Fruit fly (Drosophila melanogaster) whole organism, embryonic: Measurements from ENCODE around the gene Gdh.

Source experiments
- ATbp ChIP-seq: fragments of 200-800 bp; sonication (Bioruptor generic); optimal IDR thresholded peaks from 2 replicates; lab custom pipeline; 2017; ENCODE audit warnings: missing biosample characterization, mild to moderate bottlenecking, missing genetic modification characterization, missing genetic modification reagents
- Abd-B ChIP-seq: fragments of 200-800 bp; sonication (Bioruptor generic); optimal IDR thresholded peaks from 2 replicates; lab custom pipeline; 2018; ENCODE audit warnings: missing biosample characterization, mild to moderate bottlenecking, missing genetic modification characterization, moderate library complexity
- Bgb ChIP-seq: fragments of 200-800 bp; sonication (Bioruptor generic); IDR thresholded peaks from 2 replicates; pipeline ENCODE4 v1.3.6; 2022; ENCODE audit warnings: missing biosample characterization, missing genetic modification characterization; ENCODE audit not compliant: partially characterized antibody
- BtbVII ChIP-seq: fragments of 200-800 bp; sonication (Bioruptor generic); optimal IDR thresholded peaks from 3 replicates; lab custom pipeline; 2017; ENCODE audit warnings: missing biosample characterization, mild to moderate bottlenecking, missing genetic modification characterization
- CG10209 ChIP-seq: fragments of 200-800 bp; sonication (Bioruptor generic); optimal IDR thresholded peaks from 3 replicates; lab custom pipeline; 2017; ENCODE audit warnings: missing biosample characterization, mild to moderate bottlenecking, missing genetic modification characterization, missing genetic modification reagents
- CG11085 ChIP-seq: fragments of 200-800 bp; sonication (Bioruptor generic); IDR thresholded peaks from 2 replicates; pipeline ENCODE4 v1.3.6; 2022; ENCODE audit warnings: missing biosample characterization, missing genetic modification characterization
- CG11247 ChIP-seq: fragments of 200-800 bp; sonication (Bioruptor generic); IDR thresholded peaks from 2 replicates; pipeline ENCODE4 v1.3.6; 2022; ENCODE audit warnings: missing biosample characterization, missing genetic modification characterization
- CG15011 ChIP-seq: fragments of 200-800 bp; sonication (Bioruptor generic); optimal IDR thresholded peaks from 3 replicates; lab custom pipeline; 2018; ENCODE audit warnings: missing biosample characterization, mild to moderate bottlenecking, missing genetic modification characterization
- CG15479 ChIP-seq: fragments of 200-800 bp; sonication (Bioruptor generic); optimal IDR thresholded peaks from 3 replicates; lab custom pipeline; 2019; ENCODE audit warnings: missing biosample characterization, mild to moderate bottlenecking, missing genetic modification characterization, moderate library complexity
- CG1832 ChIP-seq: fragments of 200-800 bp; sonication (Bioruptor generic); optimal IDR thresholded peaks from 2 replicates; lab custom pipeline; 2017; ENCODE audit warnings: missing biosample characterization, mild to moderate bottlenecking, missing genetic modification characterization, inconsistent platforms
- CG18476 ChIP-seq: fragments of 200-800 bp; sonication (Bioruptor generic); optimal IDR thresholded peaks from 2 replicates; lab custom pipeline; 2016; ENCODE audit warnings: missing biosample characterization, mild to moderate bottlenecking, missing genetic modification characterization
- CG18764 ChIP-seq: fragments of 200-800 bp; sonication (Bioruptor generic); optimal IDR thresholded peaks from 3 replicates; lab custom pipeline; 2016; ENCODE audit warnings: missing biosample characterization, missing genetic modification characterization
- CG2120 ChIP-seq: fragments of 200-800 bp; sonication (Bioruptor generic); optimal IDR thresholded peaks from 3 replicates; lab custom pipeline; 2016; ENCODE audit warnings: missing biosample characterization, missing genetic modification characterization
- CG2129 ChIP-seq: fragments of 200-800 bp; sonication (Bioruptor generic); IDR thresholded peaks from 2 replicates; pipeline ENCODE4 v1.3.6; 2022; ENCODE audit warnings: missing biosample characterization, missing genetic modification characterization; ENCODE audit not compliant: partially characterized antibody
- CG31224 ChIP-seq: fragments of 200-800 bp; sonication (Bioruptor generic); IDR thresholded peaks from 2 replicates; pipeline ENCODE4 v1.3.6; 2022; ENCODE audit warnings: missing biosample characterization, missing genetic modification characterization
- CG33557 ChIP-seq: fragments of 200-800 bp; sonication (Bioruptor generic); optimal IDR thresholded peaks from 2 replicates; lab custom pipeline; 2019; ENCODE audit warnings: missing biosample characterization, mild to moderate bottlenecking, missing genetic modification characterization, moderate library complexity
- CG34422 ChIP-seq: fragments of 200-800 bp; sonication (Bioruptor generic); IDR thresholded peaks from 3 replicates; pipeline ENCODE4 v1.3.6; 2022; ENCODE audit warnings: missing biosample characterization, missing genetic modification characterization
- CG5180 ChIP-seq: fragments of 200-800 bp; sonication (Bioruptor generic); optimal IDR thresholded peaks from 3 replicates; lab custom pipeline; 2017; ENCODE audit warnings: missing biosample characterization, missing genetic modification characterization, mild to moderate bottlenecking, moderate library complexity, missing genetic modification reagents
- CG6654 ChIP-seq: fragments of 200-800 bp; sonication (Bioruptor generic); optimal IDR thresholded peaks from 2 replicates; lab custom pipeline; 2017; ENCODE audit warnings: missing biosample characterization, mild to moderate bottlenecking, missing genetic modification characterization
- CG7372 ChIP-seq: fragments of 200-800 bp; sonication (Bioruptor generic); IDR thresholded peaks from 2 replicates; pipeline ENCODE4 v1.3.6; 2022; ENCODE audit warnings: missing biosample characterization, missing genetic modification characterization
- CG7839 ChIP-seq: fragments of 200-800 bp; sonication (Bioruptor generic); optimal IDR thresholded peaks from 3 replicates; lab custom pipeline; 2018; ENCODE audit warnings: missing biosample characterization, mild to moderate bottlenecking, missing genetic modification characterization, moderate library complexity
- CG7928 ChIP-seq: fragments of 200-800 bp; sonication (Bioruptor generic); optimal IDR thresholded peaks from 2 replicates; lab custom pipeline; 2017; ENCODE audit warnings: missing biosample characterization, mild to moderate bottlenecking, missing genetic modification characterization
- Dek ChIP-seq: fragments of 200-800 bp; sonication (Bioruptor generic); optimal IDR thresholded peaks from 3 replicates; lab custom pipeline; 2019; ENCODE audit warnings: missing biosample characterization, mild to moderate bottlenecking, missing genetic modification characterization, moderate library complexity
- E2f1 ChIP-seq: fragments of 200-800 bp; sonication (Bioruptor generic); IDR thresholded peaks from 2 replicates; pipeline ENCODE4 v1.3.6; 2022; ENCODE audit warnings: missing biosample characterization, missing genetic modification characterization
- Ets65A ChIP-seq: fragments of 200-800 bp; sonication (Bioruptor generic); peaks from one replicate; lab custom pipeline; 2016; ENCODE audit warnings: missing biosample characterization, missing genetic modification characterization
- Hey ChIP-seq: fragments of 200-800 bp; sonication (Bioruptor generic); optimal IDR thresholded peaks from 3 replicates; lab custom pipeline; 2018; ENCODE audit warnings: missing biosample characterization, mild to moderate bottlenecking, missing genetic modification characterization
- Hr39 ChIP-seq: fragments of >200 bp; optimal IDR thresholded peaks from 2 replicates; lab custom pipeline; 2017
- Hr51 ChIP-seq, 2 experiments: fragments of 200-800 bp; sonication (Bioruptor generic); optimal IDR thresholded peaks; 2 replicates in 1 of 2; 3 replicates in 1 of 2; lab custom pipeline; 2016 to 2018; ENCODE audit warnings: missing biosample characterization in 2 of 2, missing genetic modification characterization in 2 of 2, mild to moderate bottlenecking in 1 of 2, moderate library complexity in 1 of 2
- Mad ChIP-seq: fragments of 200-800 bp; sonication (Bioruptor generic); optimal IDR thresholded peaks from 2 replicates; lab custom pipeline; 2016; ENCODE audit warnings: missing biosample characterization, missing genetic modification characterization
- Opbp ChIP-seq: fragments of 200-800 bp; sonication (Bioruptor generic); IDR thresholded peaks from 3 replicates; pipeline ENCODE4 v1.3.6; 2022; ENCODE audit warnings: missing biosample characterization, missing genetic modification characterization; ENCODE audit not compliant: partially characterized antibody
- Six4 ChIP-seq: fragments of 200-800 bp; sonication (Bioruptor generic); optimal IDR thresholded peaks from 2 replicates; lab custom pipeline; 2016; ENCODE audit warnings: missing biosample characterization, missing genetic modification characterization
- Spps ChIP-seq: fragments of 200-800 bp; sonication (Bioruptor generic); optimal IDR thresholded peaks from 2 replicates; lab custom pipeline; 2018; ENCODE audit warnings: missing biosample characterization, mild to moderate bottlenecking, missing genetic modification characterization
- Taf1 ChIP-seq: fragments of 200-800 bp; sonication (Bioruptor generic); IDR thresholded peaks from 2 replicates; pipeline ENCODE4 v1.3.6; 2022; ENCODE audit warnings: missing biosample characterization, missing genetic modification characterization
- bigmax ChIP-seq: fragments of 200-800 bp; sonication (Bioruptor generic); optimal IDR thresholded peaks from 2 replicates; lab custom pipeline; 2018; ENCODE audit warnings: missing biosample characterization, mild to moderate bottlenecking, missing genetic modification characterization
- br ChIP-seq: fragments of >200 bp; optimal IDR thresholded peaks from 2 replicates; lab custom pipeline; 2017
- cad ChIP-seq: fragments of >200 bp; optimal IDR thresholded peaks from 2 replicates; lab custom pipeline; 2017; ENCODE audit warnings: missing biosample characterization, missing genetic modification characterization
- chinmo ChIP-seq: fragments of 200-800 bp; sonication (Bioruptor generic); IDR thresholded peaks from 4 replicates; pipeline ENCODE4 v1.3.6; 2022; ENCODE audit warnings: missing biosample characterization, missing genetic modification characterization; ENCODE audit not compliant: partially characterized antibody
- chm ChIP-seq: fragments of 200-800 bp; sonication (Bioruptor generic); IDR thresholded peaks from 2 replicates; pipeline ENCODE4 v1.3.6; 2022; ENCODE audit warnings: missing biosample characterization, missing genetic modification characterization
- esg ChIP-seq: fragments of 200-800 bp; sonication (Bioruptor generic); conservative IDR thresholded peaks from 2 replicates; pipeline ENCODE4 v1.3.6; 2022; ENCODE audit warnings: missing biosample characterization, missing genetic modification characterization
- ftz-f1 ChIP-seq: fragments of 200-800 bp; sonication (Bioruptor generic); optimal IDR thresholded peaks from 2 replicates; lab custom pipeline; 2016; ENCODE audit warnings: missing biosample characterization, missing genetic modification characterization
- gsb ChIP-seq: fragments of 200-800 bp; sonication (Bioruptor generic); IDR thresholded peaks from 2 replicates; pipeline ENCODE4 v1.3.6; 2022; ENCODE audit warnings: missing biosample characterization, missing genetic modification characterization
- gsb-n ChIP-seq: fragments of 200-800 bp; sonication (Bioruptor generic); optimal IDR thresholded peaks from 3 replicates; lab custom pipeline; 2018; ENCODE audit warnings: missing biosample characterization, mild to moderate bottlenecking, missing genetic modification characterization
- gt ChIP-seq: fragments of 200-800 bp; sonication (Bioruptor generic); IDR thresholded peaks from 2 replicates; pipeline ENCODE4 v1.3.6; 2022; ENCODE audit warnings: missing biosample characterization, missing genetic modification characterization
- kah ChIP-seq: fragments of 200-800 bp; sonication (Bioruptor generic); optimal IDR thresholded peaks from 2 replicates; lab custom pipeline; 2018; ENCODE audit warnings: missing biosample characterization, mild to moderate bottlenecking, missing genetic modification characterization
- mam ChIP-seq: fragments of 200-800 bp; sonication (Bioruptor generic); optimal IDR thresholded peaks from 3 replicates; lab custom pipeline; 2016; ENCODE audit warnings: missing biosample characterization, missing genetic modification characterization
- sisA ChIP-seq: fragments of 200-800 bp; sonication (Bioruptor generic); IDR thresholded peaks from 2 replicates; pipeline ENCODE4 v1.3.6; 2022; ENCODE audit warnings: missing biosample characterization, missing genetic modification characterization
- toy ChIP-seq: fragments of 200-800 bp; sonication (Bioruptor generic); IDR thresholded peaks from 2 replicates; pipeline ENCODE4 v1.3.6; 2022; ENCODE audit warnings: missing biosample characterization, missing genetic modification characterization
- unc-4 ChIP-seq: fragments of 200-800 bp; sonication (Bioruptor generic); IDR thresholded peaks from 2 replicates; pipeline ENCODE4 v1.3.6; 2022; ENCODE audit warnings: missing biosample characterization, missing genetic modification characterization; ENCODE audit not compliant: partially characterized antibody
- vfl ChIP-seq: fragments of 200-800 bp; sonication (Bioruptor generic); optimal IDR thresholded peaks from 2 replicates; lab custom pipeline; 2016; ENCODE audit warnings: missing biosample characterization, missing genetic modification characterization
- z ChIP-seq: fragments of 200-800 bp; sonication (Bioruptor generic); IDR thresholded peaks from 3 replicates; pipeline ENCODE4 v1.3.6; 2022; ENCODE audit warnings: missing biosample characterization, missing genetic modification characterization

Gdh gene

dm6 chr3R:23922502-23923350 lies 20.2 kb downstream of the Gdh start, which contains the start of the genes sba and CG31141 (continued):
- TF ChIP-seq CG18764, result no peak
- peak; percentile 31 for TF ChIP-seq CG2120
- TF ChIP-seq chinmo, result peak; percentile 54; the same call in 2 of the 4 replicates
- no peak for TF ChIP-seq br (lab: Kevin White, UChicago)
- TF ChIP-seq CG11085, result no peak
- no peak for TF ChIP-seq CG18476 (GFP tag; lab: Kevin White, UChicago)
- peak; percentile 70; the same call in 1 of the 3 replicates for TF ChIP-seq CG34422
- peak; percentile 33 for TF ChIP-seq Mad (GFP tag; lab: Kevin White, UChicago)
- TF ChIP-seq CG7928, result no peak
- TF ChIP-seq cad (GFP tag; lab: Kevin White, UChicago), result peak; percentile 36
- TF ChIP-seq CG10209, result no peak
- no peak for TF ChIP-seq Six4 (GFP tag; lab: Kevin White, UChicago)
- no peak for TF ChIP-seq Taf1 (GFP tag; lab: Robert Waterston, UW)
- no peak for TF ChIP-seq CG33557 (GFP tag; lab: Kevin White, UChicago)
- TF ChIP-seq CG31224 (GFP tag; lab: Robert Waterston, UW), result no peak
- TF ChIP-seq Dek (tag; lab: Kevin White, UChicago), result peak; percentile 24
- no peak for TF ChIP-seq toy (GFP tag; lab: Robert Waterston, UW)
- TF ChIP-seq Hr39 (lab: Kevin White, UChicago), result no peak
- no peak for TF ChIP-seq CG7372 (GFP tag; lab: Robert Waterston, UW)
- no peak for TF ChIP-seq ftz-f1 (GFP tag; lab: Kevin White, UChicago)
- TF ChIP-seq CG1832, result no peak
- 0 out of 2 replicates have a peak, but pooled peaks have one; percentile 13 for TF ChIP-seq CG11247
- no peak for TF ChIP-seq CG5180 (GFP tag; lab: Kevin White, UChicago)
- peak; percentile 86 for TF ChIP-seq unc-4 (GFP tag; lab: Robert Waterston, UW)
- no peak for TF ChIP-seq E2f1 (GFP tag; lab: Robert Waterston, UW)
- peak; percentile 88 for TF ChIP-seq Opbp (GFP tag; lab: Robert Waterston, UW)
- peak; percentile 9 for TF ChIP-seq BtbVII (GFP tag; lab: Kevin White, UChicago)
- TF ChIP-seq chm, result no peak; the same call in 1 of the 2 replicates
- TF ChIP-seq CG6654 (GFP tag; lab: Kevin White, UChicago), result no peak
- TF ChIP-seq vfl, result no peak
- TF ChIP-seq bigmax, result no peak
- peak; percentile 75 for TF ChIP-seq CG15479
- no peak for TF ChIP-seq CG15011 (GFP tag; lab: Kevin White, UChicago)
- peak; percentile 96 for TF ChIP-seq Bgb
- TF ChIP-seq CG7839, result peak; percentile 3
- peak; percentile 45 for TF ChIP-seq gsb-n (tag; lab: Kevin White, UChicago)
- peak; percentile 4 for TF ChIP-seq Spps (tag; lab: Kevin White, UChicago)
- TF ChIP-seq Abd-B, result peak; percentile 26
- TF ChIP-seq z, result no peak
- TF ChIP-seq Hr51 (GFP tag; optimal IDR thresholded peaks at IDR 0.05; lab: Kevin White, UChicago), result no peak
- TF ChIP-seq esg, result no peak
- peak; percentile 42 for TF ChIP-seq kah (GFP tag; lab: Kevin White, UChicago)
- no peak for TF ChIP-seq ATbp (GFP tag; lab: Kevin White, UChicago)
- peak; percentile 9 for TF ChIP-seq mam
- peak; percentile 55; the same call in 1 of the 2 replicates for TF ChIP-seq CG2129 (GFP tag; lab: Robert Waterston, UW)
- no peak for TF ChIP-seq gsb (GFP tag; lab: Robert Waterston, UW)
- no peak for TF ChIP-seq sisA (GFP tag; lab: Robert Waterston, UW)
- no peak for TF ChIP-seq Ets65A
- no peak for TF ChIP-seq gt (GFP tag; lab: Robert Waterston, UW)
- TF ChIP-seq Hey, result no peak
